Fruit fly (Drosophila melanogaster): ENCODE measurements around the gene CG15130.

CG15130 gene

dm6 chr2L:20390004-20390403 is 34.5 kb downstream of the CG15130 start (continued):
- TF ChIP-seq Elba2 (GFP tag; optimal IDR thresholded peaks at IDR 0.05) (no peak), CG33557 (GFP tag; optimal IDR thresholded peaks at IDR 0.05) (no peak), CG9215 (GFP tag; IDR thresholded peaks at IDR 0.05) (no peak), da (GFP tag; optimal IDR thresholded peaks at IDR 0.05) (no peak), CG17328 (GFP tag; IDR thresholded peaks at IDR 0.05) (no peak), Asciz (GFP tag; optimal IDR thresholded peaks at IDR 0.05) (no peak), CG5245 (GFP tag; optimal IDR thresholded peaks at IDR 0.05) (no peak), CkIIα-i1 (GFP tag; IDR thresholded peaks at IDR 0.05) (no peak), Nf-YC (tag; optimal IDR thresholded peaks at IDR 0.05) (no peak), Nf-YB (GFP tag; optimal IDR thresholded peaks at IDR 0.05) (no peak), yki (optimal IDR thresholded peaks at IDR 0.05) (no peak), Optix (GFP tag; IDR thresholded peaks at IDR 0.05) (no peak), CG32532 (GFP tag; IDR thresholded peaks at IDR 0.05) (no peak), sna (GFP tag; IDR thresholded peaks at IDR 0.05; ENCODE audit: partially characterized antibody) (no peak), CG43689 (GFP tag; IDR thresholded peaks at IDR 0.05) (no peak), ERR (GFP tag; optimal IDR thresholded peaks at IDR 0.05) (no peak), ttk (GFP tag; IDR thresholded peaks at IDR 0.05) (no peak), CG10979 (tag; optimal IDR thresholded peaks at IDR 0.05) (no peak), HLH3B (GFP tag; IDR thresholded peaks at IDR 0.05) (no peak), CG12391 (tag; optimal IDR thresholded peaks at IDR 0.05) (no peak), amos (GFP tag; IDR thresholded peaks at IDR 0.05; ENCODE audit: partially characterized antibody) (no peak), CG8478 (optimal IDR thresholded peaks at IDR 0.05) (no peak), HLH54F (GFP tag; optimal IDR thresholded peaks at IDR 0.05) (no peak), CG9727 (GFP tag; optimal IDR thresholded peaks at IDR 0.05) (no peak), Dp (GFP tag; optimal IDR thresholded peaks at IDR 0.05) (no peak), stc (GFP tag; IDR thresholded peaks at IDR 0.05) (no peak), Oli (tag; optimal IDR thresholded peaks at IDR 0.05) (no peak), Mrtf (GFP tag; IDR thresholded peaks at IDR 0.05) (no peak), dati (GFP tag; IDR thresholded peaks at IDR 0.05) (no peak), CG15479 (GFP tag; optimal IDR thresholded peaks at IDR 0.05) (no peak), Ada2b (GFP tag; IDR thresholded peaks at IDR 0.05) (no peak), Dref (GFP tag; IDR thresholded peaks at IDR 0.05) (no peak), CG2678 (tag; optimal IDR thresholded peaks at IDR 0.05) (peak; percentile 49), ATbp (GFP tag; optimal IDR thresholded peaks at IDR 0.05) (peak; percentile 46), CG10321 (GFP tag; IDR thresholded peaks at IDR 0.05) (no peak), CG11093 (GFP tag; IDR thresholded peaks at IDR 0.05) (no peak), Chrac-16 (GFP tag; optimal IDR thresholded peaks at IDR 0.05) (no peak), CG15073 (GFP tag; optimal IDR thresholded peaks at IDR 0.05) (no peak), NfI (GFP tag; optimal IDR thresholded peaks at IDR 0.05) (peak; percentile 25), tin (GFP tag; optimal IDR thresholded peaks at IDR 0.05) (no peak), CG13424 (tag; optimal IDR thresholded peaks at IDR 0.05) (peak; percentile 29), hth (optimal IDR thresholded peaks at IDR 0.05) (no peak), CG12219 (GFP tag; optimal IDR thresholded peaks at IDR 0.05) (peak; percentile 8), CG17385 (GFP tag; optimal IDR thresholded peaks at IDR 0.05) (peak; percentile 3), CG10209 (GFP tag; optimal IDR thresholded peaks at IDR 0.05) (peak; percentile 28), CG3407 (GFP tag; optimal IDR thresholded peaks at IDR 0.05) (peak; percentile 10), CG2129 (GFP tag; IDR thresholded peaks at IDR 0.05; ENCODE audit: partially characterized antibody) (no peak), CG3995 (GFP tag; optimal IDR thresholded peaks at IDR 0.05) (no peak), CG18619 (GFP tag; optimal IDR thresholded peaks at IDR 0.05) (no peak), otp (GFP tag; IDR thresholded peaks at IDR 0.05) (no peak), CG7271 (tag; optimal IDR thresholded peaks at IDR 0.05) (no peak), CG31224 (GFP tag; IDR thresholded peaks at IDR 0.05) (no peak), CG15601 (tag; optimal IDR thresholded peaks at IDR 0.05) (no peak)

Measured in whole organism, embryonic.